Fruit fly (Drosophila melanogaster) whole organism, embryonic: ENCODE results near the gene mthl11.
"Not testable (repeated sequence)": the region's sequence is repeated elsewhere in the genome, so short reads cannot be mapped to it uniquely, and the experiment has no call there.

ENCODE experiments used
- ATbp ChIP-seq: fragments of 200-800 bp; sonication (Bioruptor generic); optimal IDR thresholded peaks from 2 replicates; lab custom pipeline; 2017; ENCODE audit warnings: missing biosample characterization, mild to moderate bottlenecking, missing genetic modification characterization, missing genetic modification reagents
- BtbVII ChIP-seq: fragments of 200-800 bp; sonication (Bioruptor generic); optimal IDR thresholded peaks from 3 replicates; lab custom pipeline; 2017; ENCODE audit warnings: missing biosample characterization, mild to moderate bottlenecking, missing genetic modification characterization
- CG10147 ChIP-seq: fragments of 200-800 bp; sonication (Bioruptor generic); optimal IDR thresholded peaks from 2 replicates; lab custom pipeline; 2019; ENCODE audit warnings: missing biosample characterization, mild to moderate bottlenecking, missing genetic modification characterization, moderate library complexity
- CG10209 ChIP-seq: fragments of 200-800 bp; sonication (Bioruptor generic); optimal IDR thresholded peaks from 3 replicates; lab custom pipeline; 2017; ENCODE audit warnings: missing biosample characterization, mild to moderate bottlenecking, missing genetic modification characterization, missing genetic modification reagents
- CG14710 ChIP-seq: fragments of 200-800 bp; sonication (Bioruptor generic); optimal IDR thresholded peaks from 3 replicates; lab custom pipeline; 2019; ENCODE audit warnings: missing biosample characterization, mild to moderate bottlenecking, missing genetic modification characterization, moderate library complexity
- CG14860 ChIP-seq: fragments of 200-800 bp; sonication (Bioruptor generic); IDR thresholded peaks from 3 replicates; pipeline ENCODE4 v1.3.6; 2022; ENCODE audit warnings: missing biosample characterization, missing genetic modification characterization; ENCODE audit not compliant: partially characterized antibody
- CG17186 ChIP-seq: fragments of 200-800 bp; sonication (Bioruptor generic); optimal IDR thresholded peaks from 3 replicates; lab custom pipeline; 2017; ENCODE audit warnings: missing biosample characterization, missing genetic modification reagents, missing genetic modification characterization
- CG17359 ChIP-seq: fragments of 200-800 bp; sonication (Bioruptor generic); optimal IDR thresholded peaks from 3 replicates; lab custom pipeline; 2018; ENCODE audit warnings: missing biosample characterization, mild to moderate bottlenecking, missing genetic modification characterization, moderate library complexity
- CG17568 ChIP-seq: fragments of 200-800 bp; sonication (Bioruptor generic); optimal IDR thresholded peaks from 2 replicates; lab custom pipeline; 2018; ENCODE audit warnings: missing biosample characterization, mild to moderate bottlenecking, missing genetic modification characterization, moderate library complexity
- CG17802 ChIP-seq: fragments of 200-800 bp; sonication (Bioruptor generic); optimal IDR thresholded peaks from 2 replicates; lab custom pipeline; 2018; ENCODE audit warnings: missing biosample characterization, mild to moderate bottlenecking, missing genetic modification characterization, moderate library complexity
- CG17829 ChIP-seq: fragments of 200-800 bp; optimal IDR thresholded peaks from 2 replicates; lab custom pipeline; 2019; ENCODE audit warnings: missing biosample characterization, mild to moderate bottlenecking, missing genetic modification characterization, moderate library complexity
- CG2202 ChIP-seq: fragments of 200-800 bp; sonication (Bioruptor generic); optimal IDR thresholded peaks from 2 replicates; lab custom pipeline; 2018; ENCODE audit warnings: missing biosample characterization, mild to moderate bottlenecking, missing genetic modification characterization
- CG33557 ChIP-seq: fragments of 200-800 bp; sonication (Bioruptor generic); optimal IDR thresholded peaks from 2 replicates; lab custom pipeline; 2019; ENCODE audit warnings: missing biosample characterization, mild to moderate bottlenecking, missing genetic modification characterization, moderate library complexity
- CG3407 ChIP-seq: fragments of 200-800 bp; sonication (Bioruptor generic); optimal IDR thresholded peaks from 2 replicates; lab custom pipeline; 2018; ENCODE audit warnings: missing biosample characterization, mild to moderate bottlenecking, missing genetic modification characterization
- CG34224 ChIP-seq: fragments of 200-800 bp; sonication (Bioruptor generic); IDR thresholded peaks from 3 replicates; pipeline ENCODE4 v1.3.6; 2022; ENCODE audit warnings: missing biosample characterization, missing genetic modification characterization; ENCODE audit not compliant: partially characterized antibody
- CG5180 ChIP-seq: fragments of 200-800 bp; sonication (Bioruptor generic); optimal IDR thresholded peaks from 3 replicates; lab custom pipeline; 2017; ENCODE audit warnings: missing biosample characterization, missing genetic modification characterization, mild to moderate bottlenecking, moderate library complexity, missing genetic modification reagents
- CG5245 ChIP-seq: fragments of 200-800 bp; sonication (Bioruptor generic); optimal IDR thresholded peaks from 3 replicates; lab custom pipeline; 2016; ENCODE audit warnings: missing biosample characterization, missing genetic modification characterization
- CG7271 ChIP-seq: fragments of 200-800 bp; sonication (Bioruptor generic); optimal IDR thresholded peaks from 2 replicates; lab custom pipeline; 2018; ENCODE audit warnings: missing biosample characterization, mild to moderate bottlenecking, missing genetic modification characterization, moderate library complexity
- CG7745 ChIP-seq: fragments of 200-800 bp; sonication (Bioruptor generic); optimal IDR thresholded peaks from 2 replicates; lab custom pipeline; 2018; ENCODE audit warnings: missing biosample characterization, mild to moderate bottlenecking, missing genetic modification characterization, moderate library complexity
- CG7987 ChIP-seq: fragments of 200-800 bp; sonication (Bioruptor generic); optimal IDR thresholded peaks from 2 replicates; lab custom pipeline; 2018; ENCODE audit warnings: missing biosample characterization, mild to moderate bottlenecking, missing genetic modification characterization, moderate library complexity
- Deaf1 ChIP-seq: fragments of 200-800 bp; optimal IDR thresholded peaks from 3 replicates; lab custom pipeline; 2019; ENCODE audit warnings: missing biosample characterization, mild to moderate bottlenecking, missing genetic modification characterization, moderate library complexity
- Fer1 ChIP-seq: fragments of 200-800 bp; sonication (Bioruptor generic); optimal IDR thresholded peaks from 2 replicates; lab custom pipeline; 2017; ENCODE audit warnings: missing biosample characterization, mild to moderate bottlenecking, missing genetic modification characterization
- H15 ChIP-seq: fragments of 200-800 bp; sonication (Bioruptor generic); IDR thresholded peaks from 3 replicates; pipeline ENCODE4 v1.3.6; 2022; ENCODE audit warnings: missing biosample characterization, missing genetic modification characterization
- Max ChIP-seq: fragments of 200-800 bp; sonication (Bioruptor generic); optimal IDR thresholded peaks from 2 replicates; lab custom pipeline; 2016; ENCODE audit warnings: missing biosample characterization, mild to moderate bottlenecking, missing genetic modification characterization
- Side ChIP-seq: fragments of 200-800 bp; sonication (Bioruptor generic); optimal IDR thresholded peaks from 2 replicates; lab custom pipeline; 2016; ENCODE audit warnings: missing biosample characterization, missing genetic modification characterization
- Trl ChIP-seq, 3 experiments: fragments of >200 bp in 2 of 3; fragments of 200-800 bp in 1 of 3; sonication (Bioruptor generic) in 1 of 3; optimal IDR thresholded peaks; 2 replicates in 1 of 3; 3 replicates in 2 of 3; lab custom pipeline; 2016 to 2017; ENCODE audit warnings: missing biosample characterization in 1 of 3, missing genetic modification characterization in 1 of 3
- bsh ChIP-seq, 2 experiments: fragments of 200-800 bp; sonication (Bioruptor generic); optimal IDR thresholded peaks; 2 replicates each; lab custom pipeline; 2017 to 2018; ENCODE audit warnings: mild to moderate bottlenecking in 2 of 2, missing biosample characterization in 2 of 2, missing genetic modification characterization in 2 of 2, moderate library complexity in 1 of 2
- cwo ChIP-seq: fragments of 200-800 bp; sonication (Bioruptor generic); optimal IDR thresholded peaks from 3 replicates; lab custom pipeline; 2017; ENCODE audit warnings: missing biosample characterization, missing genetic modification characterization, mild to moderate bottlenecking, moderate library complexity, missing genetic modification reagents
- eve ChIP-seq, 2 experiments: fragments of >200 bp; optimal IDR thresholded peaks; 2 replicates each; lab custom pipeline; 2017; ENCODE audit warnings: missing biosample characterization in 2 of 2, missing genetic modification characterization in 2 of 2
- fd96Cb ChIP-seq: fragments of 200-800 bp; sonication (Bioruptor generic); optimal IDR thresholded peaks from 2 replicates; lab custom pipeline; 2018; ENCODE audit warnings: missing biosample characterization, mild to moderate bottlenecking, missing genetic modification characterization, moderate library complexity
- gem ChIP-seq: fragments of 200-800 bp; sonication (Bioruptor generic); optimal IDR thresholded peaks from 2 replicates; lab custom pipeline; 2019; ENCODE audit warnings: missing biosample characterization, mild to moderate bottlenecking, missing genetic modification characterization, moderate library complexity
- grau ChIP-seq: fragments of 200-800 bp; optimal IDR thresholded peaks from 3 replicates; lab custom pipeline; 2019; ENCODE audit warnings: missing biosample characterization, mild to moderate bottlenecking, missing genetic modification characterization, moderate library complexity
- lbe ChIP-seq: fragments of 200-800 bp; sonication (Bioruptor generic); optimal IDR thresholded peaks from 2 replicates; lab custom pipeline; 2016; ENCODE audit warnings: missing biosample characterization, mild to moderate bottlenecking, missing genetic modification characterization
- lola ChIP-seq, 3 experiments: fragments of >200 bp in 2 of 3; fragments of 200-800 bp in 1 of 3; sonication (Bioruptor generic) in 1 of 3; optimal IDR thresholded peaks; 2 replicates each; lab custom pipeline; 2017 to 2019; ENCODE audit warnings: missing biosample characterization in 3 of 3, missing genetic modification characterization in 3 of 3, mild to moderate bottlenecking in 1 of 3, moderate library complexity in 1 of 3
- onecut ChIP-seq: fragments of 200-800 bp; sonication (Bioruptor generic); IDR thresholded peaks from 2 replicates; pipeline ENCODE4 v1.3.6; 2022; ENCODE audit warnings: missing biosample characterization, missing genetic modification characterization
- scrt ChIP-seq: fragments of 200-800 bp; sonication (Bioruptor generic); optimal IDR thresholded peaks from 2 replicates; lab custom pipeline; 2018; ENCODE audit warnings: missing biosample characterization, mild to moderate bottlenecking, missing genetic modification characterization, moderate library complexity
- sd ChIP-seq: fragments of 200-800 bp; sonication (Bioruptor generic); optimal IDR thresholded peaks from 3 replicates; lab custom pipeline; 2018; ENCODE audit warnings: missing biosample characterization, mild to moderate bottlenecking, missing genetic modification characterization, moderate library complexity
- sens ChIP-seq: fragments of 200-800 bp; sonication (Bioruptor generic); peaks from one replicate; lab custom pipeline; 2016; ENCODE audit warnings: missing biosample characterization, missing genetic modification characterization
- ssp ChIP-seq: fragments of 200-800 bp; sonication (Bioruptor generic); IDR thresholded peaks from 2 replicates; pipeline ENCODE4 v1.3.6; 2022; ENCODE audit warnings: missing biosample characterization, missing genetic modification characterization
- tio ChIP-seq: fragments of 200-800 bp; sonication (Bioruptor generic); optimal IDR thresholded peaks from 2 replicates; lab custom pipeline; 2017; ENCODE audit warnings: missing biosample characterization, missing genetic modification characterization, inconsistent platforms

mthl11 gene

DNA sequence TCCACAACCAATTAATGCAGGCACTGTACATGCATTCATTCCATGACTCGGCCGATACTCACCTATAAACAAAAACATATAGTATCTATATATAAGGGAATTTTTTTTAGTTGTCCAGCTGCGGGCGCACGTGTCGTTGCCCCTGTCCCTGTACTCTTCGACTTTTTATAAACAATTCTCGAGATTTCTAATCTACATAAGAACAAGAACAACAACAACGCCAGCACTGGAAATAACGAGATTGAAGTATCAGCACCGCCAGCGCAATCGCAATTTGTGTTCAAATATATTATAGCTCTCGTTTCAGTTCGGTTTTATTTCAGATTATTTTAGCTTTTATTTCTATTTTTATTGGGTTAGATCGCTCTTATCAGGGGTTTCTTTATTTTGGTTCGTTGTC, 19.9 kb upstream of the mthl11 start:
- peak; percentile 98 for TF ChIP-seq cwo (GFP tag; lab: Kevin White, UChicago)
- peak; percentile 7 for TF ChIP-seq gem

DNA sequence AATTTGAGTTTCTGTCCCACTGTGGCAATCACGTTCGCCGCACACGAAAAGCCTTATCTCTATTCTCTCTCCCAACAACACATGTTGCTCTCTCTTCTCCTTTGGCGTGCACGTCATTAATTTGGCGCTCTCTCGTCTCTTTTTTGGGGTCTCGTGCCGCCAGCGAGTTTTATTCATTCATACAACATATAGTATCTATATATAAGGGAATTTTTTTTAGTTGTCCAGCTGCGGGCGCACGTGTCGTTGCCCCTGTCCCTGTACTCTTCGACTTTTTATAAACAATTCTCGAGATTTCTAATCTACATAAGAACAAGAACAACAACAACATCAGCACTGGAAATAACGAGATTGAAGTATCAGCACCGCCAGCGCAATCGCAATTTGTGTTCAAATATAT, 16.4 kb upstream of the mthl11 start:
- TF ChIP-seq gem (peak; percentile 16), cwo (GFP tag; lab: Kevin White, UChicago) (peak; percentile 100)

DNA sequence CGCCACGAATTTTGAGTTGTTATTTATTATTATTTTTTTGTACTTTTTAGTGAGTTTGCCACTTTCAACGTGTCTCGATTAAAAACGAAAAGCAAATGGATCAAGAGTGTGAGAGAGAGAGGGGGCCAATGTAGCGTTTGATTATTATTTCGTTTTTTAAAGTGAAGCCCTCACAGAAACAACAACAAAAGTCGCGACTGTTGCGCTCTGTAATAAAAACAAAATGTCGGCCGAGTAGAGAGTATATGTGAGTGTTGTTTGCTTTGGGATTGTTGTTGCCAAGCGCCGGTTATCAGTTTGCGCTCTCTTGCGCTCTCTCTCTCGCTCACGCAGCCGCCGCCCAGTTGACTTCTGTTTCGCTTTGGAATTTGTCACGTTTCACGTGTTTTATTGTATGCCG, 13.9 kb upstream of the mthl11 start:
- TF ChIP-seq cwo (GFP tag; lab: Kevin White, UChicago) (peak; percentile 98), Trl (optimal IDR thresholded peaks at IDR 0.05; lab: Kevin White, UChicago) (peak; percentile 8 to 54), sd (tag; lab: Kevin White, UChicago) (peak; percentile 8), CG7987 (GFP tag; lab: Kevin White, UChicago) (peak; percentile 10), scrt (GFP tag; lab: Kevin White, UChicago) (peak; percentile 2)
- not testable (repeated sequence) for TF ChIP-seq Trl (GFP tag; optimal IDR thresholded peaks at IDR 0.05; lab: Kevin White, UChicago)

DNA sequence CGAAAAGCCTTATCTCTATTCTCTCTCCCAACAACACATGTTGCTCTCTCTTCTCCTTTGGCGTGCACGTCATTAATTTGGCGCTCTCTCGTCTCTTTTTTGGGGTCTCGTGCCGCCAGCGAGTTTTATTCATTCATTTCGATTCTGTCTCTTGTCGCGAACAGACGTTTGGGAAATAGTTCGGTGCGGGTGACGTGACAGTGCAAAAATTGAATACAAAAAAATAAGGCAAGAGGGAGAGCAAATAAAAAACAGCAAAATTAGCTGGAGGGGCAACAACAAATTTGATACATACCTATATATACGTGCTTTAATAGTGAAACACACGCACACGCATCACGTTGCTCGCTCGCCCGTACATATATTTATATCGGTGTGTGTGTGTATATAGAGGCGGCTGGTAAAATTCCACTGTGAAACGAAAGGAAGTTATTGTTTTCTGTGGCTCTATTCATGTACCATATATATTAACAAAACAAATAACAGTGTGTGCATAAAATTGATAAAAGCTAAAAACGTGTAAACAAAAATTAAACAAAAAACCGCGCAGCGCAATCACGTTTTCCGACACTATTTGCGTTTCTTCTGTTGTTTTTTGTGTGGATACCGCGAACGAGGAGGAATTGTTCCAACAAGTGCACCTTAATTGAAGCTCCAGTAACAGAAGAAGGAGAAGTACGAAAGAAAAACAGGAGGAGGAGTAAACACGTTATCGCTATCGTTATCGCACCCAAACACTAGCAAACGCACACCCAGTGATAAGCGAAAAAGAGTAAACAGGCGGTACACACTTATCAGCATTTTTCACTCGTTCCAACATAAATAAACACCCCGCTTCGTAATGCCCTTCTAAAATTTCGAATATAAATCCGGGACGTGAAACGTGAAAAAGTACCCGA, 12.5 kb upstream of the mthl11 start, which contains the start of gene cwo:
TSS of gene cwo (plus strand) at position 131 of the 899 bp plus-strand sequence.
- TF ChIP-seq bsh (GFP tag; optimal IDR thresholded peaks at IDR 0.05; lab: Kevin White, UChicago), result peak in 1 of 2 experiments; percentile 53
- TF ChIP-seq CG17359 (tag; lab: Kevin White, UChicago), result peak; percentile 12
- no peak for TF ChIP-seq fd96Cb (tag; lab: Kevin White, UChicago)
- peak; percentile 2 for TF ChIP-seq BtbVII (GFP tag; lab: Kevin White, UChicago)
- no peak for TF ChIP-seq H15 (GFP tag; lab: Robert Waterston, UW)
- peak; percentile 54 for TF ChIP-seq lbe (GFP tag; lab: Kevin White, UChicago)
- no peak for TF ChIP-seq CG5245 (GFP tag; lab: Kevin White, UChicago)
- peak; percentile 2 for TF ChIP-seq CG7745 (tag; lab: Kevin White, UChicago)
- TF ChIP-seq eve (GFP tag; optimal IDR thresholded peaks at IDR 0.05; lab: Kevin White, UChicago), result peak in 1 of 2 experiments; percentile 85
- TF ChIP-seq onecut (GFP tag; lab: Robert Waterston, UW), result peak; percentile 53
- peak; percentile 62 for TF ChIP-seq CG3407 (GFP tag; lab: Kevin White, UChicago)
- TF ChIP-seq grau (tag; lab: Kevin White, UChicago), result peak; percentile 3
- TF ChIP-seq sens, result peak; percentile 88
- peak; percentile 12 for TF ChIP-seq Side (GFP tag; lab: Kevin White, UChicago)
- TF ChIP-seq CG10147 (GFP tag; lab: Kevin White, UChicago), result no peak
- TF ChIP-seq CG33557, result peak; percentile 39
- TF ChIP-seq CG5180 (GFP tag; lab: Kevin White, UChicago), result peak; percentile 33
- no peak for TF ChIP-seq CG17829 (tag; lab: Kevin White, UChicago)
- TF ChIP-seq Deaf1 (tag; lab: Kevin White, UChicago), result peak; percentile 55
- no peak for TF ChIP-seq CG17802
- peak; percentile 66 for TF ChIP-seq CG2202 (tag; lab: Kevin White, UChicago)
- TF ChIP-seq CG14710 (tag; lab: Kevin White, UChicago), result peak; percentile 9
- peak in 1 of 3 experiments; percentile 13 for TF ChIP-seq lola (GFP tag; optimal IDR thresholded peaks at IDR 0.05; lab: Kevin White, UChicago)
- TF ChIP-seq Max (GFP tag; lab: Kevin White, UChicago), result no peak
- TF ChIP-seq ATbp (GFP tag; lab: Kevin White, UChicago), result peak; percentile 77
- peak; percentile 55 for TF ChIP-seq Fer1
- no peak for TF ChIP-seq CG7271 (tag; lab: Kevin White, UChicago)
- no peak for TF ChIP-seq tio (GFP tag; lab: Kevin White, UChicago)
- TF ChIP-seq CG10209 (GFP tag; lab: Kevin White, UChicago), result peak; percentile 13
- no peak for TF ChIP-seq CG14860
- no peak for TF ChIP-seq ssp (GFP tag; lab: Robert Waterston, UW)
- TF ChIP-seq CG7987 (GFP tag; lab: Kevin White, UChicago), result peak; percentile 80
- TF ChIP-seq CG34224 (GFP tag; lab: Robert Waterston, UW), result no peak
- TF ChIP-seq CG17568 (GFP tag; lab: Kevin White, UChicago), result peak; percentile 27
- peak; percentile 5 for TF ChIP-seq CG17186
